Fruit fly (Drosophila melanogaster) Kc167 (cell line): ENCODE data around the gene CG15414.

Experiments used
- Myc ChIP-seq: fragments of >200 bp; optimal IDR thresholded peaks from 2 replicates; lab custom pipeline; 2017; ENCODE audit warnings: missing external identifiers
- Sin3A ChIP-seq: fragments of >200 bp; optimal IDR thresholded peaks from 2 replicates; lab custom pipeline; 2018; ENCODE audit warnings: missing external identifiers
- insv ChIP-seq: fragments of >200 bp; optimal IDR thresholded peaks from 3 replicates; lab custom pipeline; 2018; ENCODE audit warnings: missing external identifiers
- psq ChIP-seq: fragments of >200 bp; optimal IDR thresholded peaks from 2 replicates; lab custom pipeline; 2017; ENCODE audit warnings: missing external identifiers

dm6 chr2L:3469869-3470268 lies 21.0 kb downstream of the CG15414 start, which contains the start of the genes Pif1 and CG31776:
- TF ChIP-seq psq (lab: Kevin White, UChicago) (no peak), Myc (lab: Kevin White, UChicago) (no peak), Sin3A (lab: Kevin White, UChicago) (no peak), insv (lab: Kevin White, UChicago) (no peak)
